Fruit fly (Drosophila melanogaster): ENCODE results near the gene CG3847.

DNA sequence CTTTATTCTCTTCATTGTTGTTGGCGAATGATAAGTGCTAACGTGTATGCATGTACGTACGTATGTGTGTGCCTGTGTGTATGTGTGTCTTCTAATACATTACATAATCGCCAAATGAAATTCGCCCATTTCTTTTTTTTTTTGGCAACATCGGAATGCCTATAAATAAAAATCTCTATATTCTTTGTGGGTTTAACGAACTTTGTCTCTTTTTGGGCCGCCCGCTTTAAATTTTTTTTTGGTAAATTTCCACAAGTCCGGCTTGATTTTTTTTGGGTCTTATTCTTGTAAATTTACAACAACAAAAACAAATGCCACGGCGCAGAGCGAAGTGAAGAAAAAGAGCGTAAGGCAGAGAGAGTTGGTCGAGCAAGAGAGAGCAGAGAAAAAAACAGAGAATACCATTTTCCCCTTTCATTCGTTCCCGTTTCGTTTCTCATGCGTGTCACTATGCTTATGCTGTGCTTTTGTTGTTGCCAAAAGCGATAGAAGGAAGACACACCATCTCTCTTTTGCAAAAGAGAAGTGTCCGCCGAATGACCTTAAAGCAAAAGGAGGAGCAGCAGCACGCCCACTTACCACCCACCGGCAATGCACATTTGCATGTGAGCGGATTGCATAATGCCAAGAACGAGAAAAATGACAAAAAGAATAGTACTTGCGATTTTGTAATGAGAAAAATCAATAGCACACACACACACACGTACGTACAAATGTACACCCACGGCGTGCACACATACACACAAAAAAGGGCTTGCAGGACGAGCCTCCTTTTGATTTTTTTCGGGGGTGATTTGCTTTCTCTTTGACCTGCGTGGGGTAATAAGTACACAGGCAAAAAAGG, 6.1 kb downstream of the CG3847 start:
- TF ChIP-seq CG8478 (optimal IDR thresholded peaks at IDR 0.05) (no peak), CTCF (optimal IDR thresholded peaks at IDR 0.05) (no peak)

Data from S2 (cell line).